Worm (Caenorhabditis elegans) whole organism, young adult: ENCODE data around the gene mac-1.
A peak's percentile ranks its signal among the peaks of the same experiment; 100 is the strongest.

Source experiments
- F22D6.2 ChIP-seq: sonication (generic microtip); optimal IDR thresholded peaks from 2 replicates; lab custom pipeline; 2016; ENCODE audit warnings: mild to moderate bottlenecking, missing genetic modification characterization, missing compliant biosample characterization
- F39B2.1 ChIP-seq: fragments of 200-800 bp; sonication (Bioruptor generic); IDR thresholded peaks from 2 replicates; pipeline ENCODE4 v1.3.6; 2022; ENCODE audit warnings: missing genetic modification reagents, missing genetic modification characterization, missing compliant biosample characterization
- Y53G8AR.9 ChIP-seq: fragments of 200-800 bp; sonication (Bioruptor generic); conservative IDR thresholded peaks from 2 replicates; pipeline ENCODE4 v1.3.6; 2022; ENCODE audit warnings: missing genetic modification reagents, missing genetic modification characterization, missing compliant biosample characterization
- Y95B8A.8 ChIP-seq: fragments of 200-800 bp; sonication (Bioruptor generic); IDR thresholded peaks from 2 replicates; pipeline ENCODE4 v1.3.6; 2022; ENCODE audit warnings: missing genetic modification reagents, missing genetic modification characterization, missing compliant biosample characterization
- ZK185.1 ChIP-seq: sonication (generic microtip); optimal IDR thresholded peaks from 2 replicates; lab custom pipeline; 2016; ENCODE audit warnings: mild to moderate bottlenecking, missing genetic modification characterization, missing compliant biosample characterization; ENCODE audit not compliant: poor library complexity, severe bottlenecking
- aptf-3 ChIP-seq: fragments of 200-800 bp; sonication (Bioruptor generic); IDR thresholded peaks from 2 replicates; pipeline ENCODE4 v1.3.6; 2022; ENCODE audit warnings: missing genetic modification characterization, missing compliant biosample characterization
- atf-7 ChIP-seq: sonication (generic microtip); optimal IDR thresholded peaks from 2 replicates; lab custom pipeline; 2017; ENCODE audit warnings: mild to moderate bottlenecking, missing genetic modification characterization, missing compliant biosample characterization
- attf-6 ChIP-seq: fragments of 200-800 bp; sonication (Bioruptor generic); IDR thresholded peaks from 2 replicates; pipeline ENCODE4 v1.3.6; 2022; ENCODE audit warnings: missing genetic modification reagents, missing genetic modification characterization, missing compliant biosample characterization
- ceh-27 ChIP-seq: fragments of 200-800 bp; sonication (Bioruptor generic); optimal IDR thresholded peaks from 2 replicates; lab custom pipeline; 2018; ENCODE audit warnings: mild to moderate bottlenecking, missing genetic modification characterization, moderate library complexity, missing compliant biosample characterization
- ceh-58 ChIP-seq: fragments of 200-800 bp; sonication (Bioruptor generic); IDR thresholded peaks from 2 replicates; pipeline ENCODE4 v1.3.6; 2022; ENCODE audit warnings: missing genetic modification characterization, missing compliant biosample characterization
- ceh-79 ChIP-seq: sonication (generic microtip); optimal IDR thresholded peaks from 2 replicates; lab custom pipeline; 2017; ENCODE audit warnings: mild to moderate bottlenecking, missing genetic modification characterization, missing compliant biosample characterization
- die-1 ChIP-seq: sonication (generic microtip); optimal IDR thresholded peaks from 2 replicates; lab custom pipeline; 2016; ENCODE audit warnings: missing genotype, mild to moderate bottlenecking, missing genetic modification characterization, missing compliant biosample characterization
- egrh-3 ChIP-seq: fragments of 200-800 bp; sonication (Bioruptor generic); IDR thresholded peaks from 2 replicates; pipeline ENCODE4 v1.3.6; 2022; ENCODE audit warnings: missing genetic modification reagents, missing genetic modification characterization, missing compliant biosample characterization
- hlh-12 ChIP-seq: sonication (generic microtip); optimal IDR thresholded peaks from 2 replicates; lab custom pipeline; 2016; ENCODE audit warnings: missing genetic modification characterization, missing compliant biosample characterization
- hlh-26 ChIP-seq: fragments of 200-800 bp; sonication (Bioruptor generic); conservative IDR thresholded peaks from 2 replicates; pipeline ENCODE4 v1.3.6; 2022; ENCODE audit warnings: missing genetic modification reagents, missing genetic modification characterization, missing compliant biosample characterization
- lsl-1 ChIP-seq: fragments of 200-800 bp; sonication (Bioruptor generic); optimal IDR thresholded peaks from 2 replicates; lab custom pipeline; 2018; ENCODE audit warnings: mild to moderate bottlenecking, missing genetic modification characterization, moderate library complexity, missing compliant biosample characterization
- madf-3 ChIP-seq: fragments of 200-800 bp; sonication (Bioruptor generic); IDR thresholded peaks from 2 replicates; pipeline ENCODE4 v1.3.6; 2022; ENCODE audit warnings: missing genetic modification reagents, missing genetic modification characterization, missing compliant biosample characterization
- mel-28 ChIP-seq: sonication (generic microtip); optimal IDR thresholded peaks from 2 replicates; lab custom pipeline; 2016; ENCODE audit warnings: borderline replicate concordance, mild to moderate bottlenecking, missing genetic modification characterization, missing compliant biosample characterization
- mxl-1 ChIP-seq: sonication (generic microtip); optimal IDR thresholded peaks from 2 replicates; lab custom pipeline; 2016; ENCODE audit warnings: missing genetic modification characterization, missing compliant biosample characterization
- nfyb-1 ChIP-seq: fragments of 200-800 bp; sonication (Bioruptor generic); IDR thresholded peaks from 2 replicates; pipeline ENCODE4 v1.3.6; 2022; ENCODE audit warnings: missing genetic modification reagents, missing genetic modification characterization, missing compliant biosample characterization
- nhr-80 ChIP-seq: sonication (generic microtip); optimal IDR thresholded peaks from 2 replicates; lab custom pipeline; 2016; ENCODE audit warnings: missing genetic modification characterization, missing compliant biosample characterization
- pbrm-1 ChIP-seq: fragments of 200-800 bp; sonication (Bioruptor generic); IDR thresholded peaks from 2 replicates; pipeline ENCODE4 v1.3.6; 2022; ENCODE audit warnings: missing genetic modification reagents, missing genetic modification characterization, missing compliant biosample characterization
- rec-8 ChIP-seq, 2 experiments: sonication (generic microtip); optimal IDR thresholded peaks; 2 replicates each; lab custom pipeline; 2016; ENCODE audit warnings: mild to moderate bottlenecking in 2 of 2, missing genetic modification characterization in 2 of 2, missing genetic modification reagents in 2 of 2, missing genotype in 2 of 2, missing biosample characterization in 1 of 2, missing compliant biosample characterization in 1 of 2, moderate library complexity in 1 of 2
- rpc-1 ChIP-seq, 2 experiments: fragments of 150-350 bp in 1 of 2; sonication (generic microtip) in 1 of 2; optimal IDR thresholded peaks; 2 replicates each; lab custom pipeline; 2014 to 2018; ENCODE audit warnings: missing biosample characterization in 1 of 2, missing genetic modification characterization in 1 of 2, missing genetic modification reagents in 1 of 2, missing genotype in 1 of 2
- snpc-3.4 ChIP-seq: sonication (generic microtip); optimal IDR thresholded peaks from 2 replicates; lab custom pipeline; 2017; ENCODE audit warnings: missing genetic modification characterization, mild to moderate bottlenecking, missing compliant biosample characterization, antibody characterized with exemption, moderate library complexity, missing genotype, missing genetic modification reagents
- sptf-2 ChIP-seq: fragments of 200-800 bp; sonication (Bioruptor generic); optimal IDR thresholded peaks from 2 replicates; lab custom pipeline; 2018; ENCODE audit warnings: mild to moderate bottlenecking, missing genetic modification characterization, missing compliant biosample characterization
- xnd-1 ChIP-seq: sonication (generic microtip); optimal IDR thresholded peaks from 2 replicates; lab custom pipeline; 2016; ENCODE audit warnings: missing genotype, missing genetic modification reagents, missing genetic modification characterization, missing compliant biosample characterization
- zfh-2 ChIP-seq: fragments of 200-800 bp; sonication (Bioruptor generic); conservative IDR thresholded peaks from 2 replicates; pipeline ENCODE4 v1.3.6; 2022; ENCODE audit warnings: missing genetic modification reagents, missing genetic modification characterization, missing compliant biosample characterization
- zim-3 ChIP-seq: sonication (generic microtip); optimal IDR thresholded peaks from 2 replicates; lab custom pipeline; 2017; ENCODE audit warnings: mild to moderate bottlenecking, missing genetic modification characterization, moderate library complexity, missing compliant biosample characterization
- ztf-26 ChIP-seq: sonication (generic microtip); optimal IDR thresholded peaks from 2 replicates; lab custom pipeline; 2017; ENCODE audit warnings: missing genetic modification characterization, missing compliant biosample characterization

Gene mac-1

ce11 chrII:13325290-13325689 lies 4.6 kb upstream of the mac-1 start:
- TF ChIP-seq lsl-1 (GFP tag; lab: Kevin White, UChicago) (no peak), egrh-3 (GFP tag; lab: Robert Waterston, UW) (peak; percentile 52; the same call in 1 of the 2 replicates), zfh-2 (GFP tag; lab: Robert Waterston, UW) (peak; percentile 87)

- TF ChIP-seq pbrm-1 (0 out of 2 replicates have a peak, but pooled peaks have one; percentile 42), nfyb-1 (GFP tag; lab: Robert Waterston, UW) (peak; percentile 58; the same call in 1 of the 2 replicates), Y95B8A.8 (GFP tag; lab: Robert Waterston, UW) (no peak)
Observed at ce11 chrII:13321235-13321634, 524 bp upstream of the mac-1 start.

ce11 chrII:13316630-13317029 lies 4.1 kb downstream of the mac-1 start:
- TF ChIP-seq attf-6 (GFP tag; lab: Robert Waterston, UW): no peak
- TF ChIP-seq ZK185.1 (tag; lab: Kevin White, UChicago): no peak
- no peak for TF ChIP-seq zim-3 (tag; lab: Kevin White, UChicago)
- no peak for TF ChIP-seq Y53G8AR.9 (GFP tag; lab: Robert Waterston, UW)
- TF ChIP-seq ceh-79 (tag; lab: Kevin White, UChicago): no peak
- TF ChIP-seq mxl-1 (tag; lab: Kevin White, UChicago): no peak
- no peak for TF ChIP-seq ceh-58 (GFP tag; lab: Robert Waterston, UW)
- no peak for TF ChIP-seq die-1 (tag; lab: Kevin White, UChicago)
- TF ChIP-seq snpc-3.4 (tag; lab: Kevin White, UChicago): no peak
- peak; percentile 60; the same call in 1 of the 2 replicates for TF ChIP-seq egrh-3 (GFP tag; lab: Robert Waterston, UW)
- peak; percentile 84 for TF ChIP-seq zfh-2 (GFP tag; lab: Robert Waterston, UW)

ce11 chrII:13315637-13316523 lies 4.8 kb downstream of the mac-1 start:
- no peak for TF ChIP-seq madf-3
- no peak for TF ChIP-seq atf-7
- TF ChIP-seq lsl-1 (GFP tag; lab: Kevin White, UChicago): no peak
- no peak for TF ChIP-seq ceh-79 (tag; lab: Kevin White, UChicago)
- TF ChIP-seq F22D6.2: no peak

ce11 chrII:13310230-13310629 lies 10.5 kb downstream of the mac-1 start:
- no peak for TF ChIP-seq xnd-1 (tag; lab: Kevin White, UChicago)
- TF ChIP-seq hlh-12: no peak
- TF ChIP-seq rpc-1 (optimal IDR thresholded peaks at IDR 0.05; lab: Kevin White, UChicago): no peak
- TF ChIP-seq rpc-1 (tag; optimal IDR thresholded peaks at IDR 0.05; lab: Kevin White, UChicago): no peak
- TF ChIP-seq ceh-27 (GFP tag; lab: Kevin White, UChicago): no peak
- no peak for TF ChIP-seq F39B2.1 (GFP tag; lab: Robert Waterston, UW)
- TF ChIP-seq nhr-80: no peak
- TF ChIP-seq sptf-2: no peak
- no peak for TF ChIP-seq ztf-26 (tag; lab: Kevin White, UChicago)
- TF ChIP-seq nfyb-1 (GFP tag; lab: Robert Waterston, UW): no peak
- no peak for TF ChIP-seq mel-28 (tag; lab: Kevin White, UChicago)
- no peak for TF ChIP-seq aptf-3 (GFP tag; lab: Robert Waterston, UW)
- no peak for TF ChIP-seq rec-8 (tag; optimal IDR thresholded peaks at IDR 0.05; lab: Kevin White, UChicago)
- TF ChIP-seq hlh-26 (GFP tag; lab: Robert Waterston, UW): no peak
